Worm (Caenorhabditis elegans) whole organism, late embryonic: Measurements from ENCODE around the gene mtpn-1.

ENCODE experiments used
- C08G9.2 ChIP-seq: sonication (generic microtip); optimal IDR thresholded peaks from 2 replicates; lab custom pipeline; 2016; ENCODE audit warnings: mild to moderate bottlenecking, missing genetic modification characterization, moderate library complexity, missing compliant biosample characterization
- T23F11.4 ChIP-seq: fragments of 200-800 bp; sonication (Bioruptor generic); optimal IDR thresholded peaks from 2 replicates; lab custom pipeline; 2018; ENCODE audit warnings: mild to moderate bottlenecking, missing genetic modification characterization, missing compliant biosample characterization
- ceh-14 ChIP-seq: sonication (generic microtip); optimal IDR thresholded peaks from 2 replicates; lab custom pipeline; 2016; ENCODE audit warnings: missing genotype, missing genetic modification characterization, missing compliant biosample characterization
- ceh-30 ChIP-seq: fragments of 150-350 bp; optimal IDR thresholded peaks from 2 replicates; lab custom pipeline; 2014; ENCODE audit warnings: missing biosample characterization, missing genetic modification characterization
- ceh-45 ChIP-seq: fragments of 200-800 bp; sonication (Bioruptor generic); IDR thresholded peaks from 2 replicates; pipeline ENCODE4 v1.3.6; 2022; ENCODE audit warnings: missing genetic modification reagents, missing genetic modification characterization, missing compliant biosample characterization
- ceh-48 ChIP-seq: sonication (generic microtip); optimal IDR thresholded peaks from 2 replicates; lab custom pipeline; 2016; ENCODE audit warnings: missing genetic modification characterization, inconsistent platforms, missing compliant biosample characterization
- ceh-6 ChIP-seq: fragments of 200-800 bp; sonication (Bioruptor generic); optimal IDR thresholded peaks from 2 replicates; lab custom pipeline; 2018; ENCODE audit warnings: mild to moderate bottlenecking, missing genetic modification characterization, missing compliant biosample characterization
- che-1 ChIP-seq: sonication (generic microtip); optimal IDR thresholded peaks from 2 replicates; lab custom pipeline; 2016; ENCODE audit warnings: mild to moderate bottlenecking, missing genetic modification characterization, missing compliant biosample characterization
- dmd-4 ChIP-seq: sonication (generic microtip); optimal IDR thresholded peaks from 2 replicates; lab custom pipeline; 2016; ENCODE audit warnings: borderline replicate concordance, missing genetic modification characterization, missing compliant biosample characterization
- elt-2 ChIP-seq: sonication (generic microtip); optimal IDR thresholded peaks from 2 replicates; lab custom pipeline; 2016; ENCODE audit warnings: missing genetic modification reagents, missing genetic modification characterization, missing compliant biosample characterization
- elt-4 ChIP-seq: sonication (generic microtip); optimal IDR thresholded peaks from 2 replicates; lab custom pipeline; 2016; ENCODE audit warnings: missing genetic modification characterization, missing compliant biosample characterization
- eyg-1 ChIP-seq: sonication (generic microtip); optimal IDR thresholded peaks from 2 replicates; lab custom pipeline; 2016; ENCODE audit warnings: missing genotype, missing genetic modification characterization, missing compliant biosample characterization
- fkh-10 ChIP-seq: fragments of 150-350 bp; optimal IDR thresholded peaks from 2 replicates; lab custom pipeline; 2014; ENCODE audit warnings: missing biosample characterization, missing genetic modification reagents, missing genetic modification characterization
- fkh-6 ChIP-seq: sonication (generic microtip); optimal IDR thresholded peaks from 2 replicates; lab custom pipeline; 2016; ENCODE audit warnings: missing genetic modification characterization, missing compliant biosample characterization
- gmeb-2 ChIP-seq: sonication (generic microtip); optimal IDR thresholded peaks from 2 replicates; lab custom pipeline; 2016; ENCODE audit warnings: missing genetic modification characterization, inconsistent platforms, missing compliant biosample characterization
- hlh-13 ChIP-seq: fragments of 200-800 bp; sonication (Bioruptor generic); optimal IDR thresholded peaks from 2 replicates; lab custom pipeline; 2018; ENCODE audit warnings: mild to moderate bottlenecking, missing genetic modification characterization, missing compliant biosample characterization
- hlh-30 ChIP-seq: sonication (generic microtip); optimal IDR thresholded peaks from 2 replicates; lab custom pipeline; 2017; ENCODE audit warnings: antibody characterized with exemption, missing genetic modification characterization, missing compliant biosample characterization; ENCODE audit not compliant: insufficient read depth
- hlh-8 ChIP-seq: sonication (generic microtip); optimal IDR thresholded peaks from 2 replicates; lab custom pipeline; 2016; ENCODE audit warnings: missing genotype, missing genetic modification characterization, missing compliant biosample characterization
- lim-6 ChIP-seq: sonication (generic microtip); optimal IDR thresholded peaks from 2 replicates; lab custom pipeline; 2016; ENCODE audit warnings: missing genetic modification characterization, missing compliant biosample characterization
- madf-2 ChIP-seq: sonication (generic microtip); optimal IDR thresholded peaks from 2 replicates; lab custom pipeline; 2017; ENCODE audit warnings: missing genetic modification characterization, missing compliant biosample characterization
- nhr-11 ChIP-seq: fragments of 150-350 bp; optimal IDR thresholded peaks from 2 replicates; lab custom pipeline; 2014; ENCODE audit warnings: missing biosample characterization, missing genetic modification characterization
- npax-4 ChIP-seq: sonication (generic microtip); optimal IDR thresholded peaks from 2 replicates; lab custom pipeline; 2016; ENCODE audit warnings: missing genetic modification characterization, missing compliant biosample characterization
- odd-2 ChIP-seq: sonication (generic microtip); optimal IDR thresholded peaks from 2 replicates; lab custom pipeline; 2017; ENCODE audit warnings: antibody characterized with exemption, mild to moderate bottlenecking, missing genetic modification characterization, missing compliant biosample characterization
- pax-1 ChIP-seq: fragments of 150-350 bp; optimal IDR thresholded peaks from 2 replicates; lab custom pipeline; 2014; ENCODE audit warnings: missing biosample characterization, missing genetic modification characterization
- pha-4 ChIP-seq: fragments of 150-350 bp; optimal IDR thresholded peaks from 2 replicates; lab custom pipeline; 2018; ENCODE audit warnings: missing biosample characterization, missing genetic modification reagents, missing genetic modification characterization
- pqm-1 ChIP-seq: sonication (generic microtip); optimal IDR thresholded peaks from 2 replicates; lab custom pipeline; 2016; ENCODE audit warnings: missing genetic modification characterization, missing compliant biosample characterization
- sdc-2 ChIP-seq: sonication (generic microtip); optimal IDR thresholded peaks from 2 replicates; lab custom pipeline; 2016; ENCODE audit warnings: missing genotype, missing genetic modification characterization, missing compliant biosample characterization
- sox-2 ChIP-seq: fragments of 200-800 bp; sonication (Bioruptor generic); IDR thresholded peaks from 2 replicates; pipeline ENCODE4 v1.3.6; 2022; ENCODE audit warnings: missing genetic modification reagents, missing genetic modification characterization, missing compliant biosample characterization
- sox-4 ChIP-seq: sonication (generic microtip); optimal IDR thresholded peaks from 2 replicates; lab custom pipeline; 2017; ENCODE audit warnings: mild to moderate bottlenecking, missing genetic modification characterization, inconsistent platforms, missing compliant biosample characterization
- syd-9 ChIP-seq: sonication (generic microtip); optimal IDR thresholded peaks from 2 replicates; lab custom pipeline; 2016; ENCODE audit warnings: mild to moderate bottlenecking, missing genetic modification characterization, moderate library complexity, missing compliant biosample characterization
- tbx-2 ChIP-seq: sonication (generic microtip); optimal IDR thresholded peaks from 2 replicates; lab custom pipeline; 2016; ENCODE audit warnings: missing genetic modification characterization, missing compliant biosample characterization
- tbx-7 ChIP-seq: sonication (generic microtip); optimal IDR thresholded peaks from 2 replicates; lab custom pipeline; 2016; ENCODE audit warnings: missing genotype, missing genetic modification characterization, missing compliant biosample characterization
- unc-86 ChIP-seq: sonication (generic microtip); optimal IDR thresholded peaks from 2 replicates; lab custom pipeline; 2016; ENCODE audit warnings: missing genetic modification characterization, missing compliant biosample characterization

The mtpn-1 gene

ce11 chrX:2370655-2371054 lies 36.6 kb upstream of the mtpn-1 start:
- TF ChIP-seq elt-2 (tag; lab: Kevin White, UChicago) = peak; percentile 73
- TF ChIP-seq hlh-30 (tag; lab: Kevin White, UChicago) = no peak

ce11 chrX:2372134-2372533 lies 35.1 kb upstream of the mtpn-1 start:
- TF ChIP-seq elt-2 (tag; lab: Kevin White, UChicago) (peak; percentile 63), sdc-2 (tag; lab: Kevin White, UChicago) (no peak), pha-4 (tag; lab: Kevin White, UChicago) (no peak), fkh-6 (tag; lab: Kevin White, UChicago) (no peak)

ce11 chrX:2375300-2376035 lies 31.8 kb upstream of the mtpn-1 start, which contains the start of gene F47G3.3:
F47G3.3 (plus strand) TSS chrX:2375985.
- TF ChIP-seq eyg-1 (no peak), ceh-14 (no peak), ceh-30 (tag; lab: Kevin White, UChicago) (no peak), syd-9 (tag; lab: Kevin White, UChicago) (no peak), lim-6 (no peak), sox-4 (tag; lab: Kevin White, UChicago) (no peak), che-1 (tag; lab: Kevin White, UChicago) (no peak), odd-2 (tag; lab: Kevin White, UChicago) (no peak), unc-86 (tag; lab: Kevin White, UChicago) (no peak), pax-1 (tag; lab: Kevin White, UChicago) (no peak), nhr-11 (tag; lab: Kevin White, UChicago) (no peak), pqm-1 (tag; lab: Kevin White, UChicago) (no peak), C08G9.2 (tag; lab: Kevin White, UChicago) (no peak), dmd-4 (tag; lab: Kevin White, UChicago) (no peak), ceh-48 (tag; lab: Kevin White, UChicago) (no peak), ceh-45 (GFP tag; lab: Robert Waterston, UW) (no peak), gmeb-2 (tag; lab: Kevin White, UChicago) (no peak)

ce11 chrX:2380818-2381217 lies 26.4 kb upstream of the mtpn-1 start:
- TF ChIP-seq ceh-30 (tag; lab: Kevin White, UChicago) = no peak
- no peak for TF ChIP-seq madf-2 (tag; lab: Kevin White, UChicago)
- no peak for TF ChIP-seq T23F11.4 (GFP tag; lab: Kevin White, UChicago)
- TF ChIP-seq elt-4 (tag; lab: Kevin White, UChicago) = no peak

DNA sequence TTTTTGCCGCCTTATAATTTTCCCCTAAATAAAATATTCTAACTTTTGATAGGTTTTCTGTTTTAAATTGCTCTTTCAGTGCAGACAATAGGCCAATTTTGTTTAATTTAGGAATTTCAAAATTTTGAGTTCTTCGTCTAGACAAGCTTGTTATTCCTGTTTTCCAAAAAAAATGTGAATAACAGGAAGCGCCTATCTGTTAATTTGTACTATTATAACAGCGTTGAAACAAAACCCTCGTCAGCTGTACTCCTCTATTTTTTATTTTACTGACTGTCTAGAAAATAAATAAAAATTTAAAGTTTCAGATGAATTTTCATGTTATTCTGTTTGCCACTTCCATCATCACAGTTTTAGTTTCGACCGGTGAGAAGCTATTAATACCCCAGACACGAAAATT lies 26.0 kb upstream of the mtpn-1 start, which contains the start of gene F47G3.4:
Gene F47G3.4 (plus strand): TSS at position 301 of the 400 bp plus-strand sequence.
- TF ChIP-seq sox-2 (GFP tag; lab: Robert Waterston, UW) = no peak
- no peak for TF ChIP-seq tbx-7
- no peak for TF ChIP-seq fkh-10 (GFP tag; lab: Kevin White, UChicago)
- no peak for TF ChIP-seq hlh-8
- TF ChIP-seq npax-4 (tag; lab: Kevin White, UChicago) = no peak
- TF ChIP-seq C08G9.2 (tag; lab: Kevin White, UChicago) = no peak
- no peak for TF ChIP-seq ceh-6 (GFP tag; lab: Kevin White, UChicago)
- TF ChIP-seq syd-9 (tag; lab: Kevin White, UChicago) = no peak
- no peak for TF ChIP-seq tbx-2 (tag; lab: Kevin White, UChicago)
- TF ChIP-seq hlh-13 (GFP tag; lab: Kevin White, UChicago) = no peak
- TF ChIP-seq, all 69 proteins: peak for 0
